Fruit fly (Drosophila melanogaster): ENCODE results near the gene CG14957.

The CG14957 gene

dm6 chr3L:3192333-3192894, 5.1 kb downstream of the CG14957 start, which contains the start of gene CG14965 (continued):
- TF ChIP-seq CG4360 (GFP tag; IDR thresholded peaks at IDR 0.05) (no peak), CG10321 (GFP tag; IDR thresholded peaks at IDR 0.05) (no peak), CG7987 (GFP tag; optimal IDR thresholded peaks at IDR 0.05) (no peak), amos (GFP tag; IDR thresholded peaks at IDR 0.05; ENCODE audit: partially characterized antibody) (peak; percentile 87), CG13123 (GFP tag; optimal IDR thresholded peaks at IDR 0.05) (no peak), CG43689 (GFP tag; IDR thresholded peaks at IDR 0.05) (no peak), CG2129 (GFP tag; IDR thresholded peaks at IDR 0.05; ENCODE audit: partially characterized antibody) (peak; percentile 86), CG34224 (GFP tag; IDR thresholded peaks at IDR 0.05; ENCODE audit: partially characterized antibody) (peak; percentile 84), Atf-2 (GFP tag; optimal IDR thresholded peaks at IDR 0.05) (no peak), Asciz (GFP tag; optimal IDR thresholded peaks at IDR 0.05) (no peak), lmd (GFP tag; IDR thresholded peaks at IDR 0.05) (no peak), row (GFP tag; IDR thresholded peaks at IDR 0.05) (peak; percentile 50; the same call in 2 of the 3 replicates), sens (GFP tag) (no peak), hbn (GFP tag; IDR thresholded peaks at IDR 0.05; ENCODE audit: partially characterized antibody) (peak; percentile 86), Hr3 (GFP tag; optimal IDR thresholded peaks at IDR 0.05) (no peak), Med (GFP tag) (peak; percentile 2), sqz (GFP tag; optimal IDR thresholded peaks at IDR 0.05) (no peak), ato (GFP tag; IDR thresholded peaks at IDR 0.05; ENCODE audit: partially characterized antibody) (peak; percentile 75), Rx (GFP tag; IDR thresholded peaks at IDR 0.05) (no peak), lbe (GFP tag; optimal IDR thresholded peaks at IDR 0.05) (no peak), Blimp-1 (GFP tag; optimal IDR thresholded peaks at IDR 0.05) (no peak), CG7963 (GFP tag; IDR thresholded peaks at IDR 0.05; ENCODE audit: partially characterized antibody) (peak; percentile 72), CG31388 (GFP tag; optimal IDR thresholded peaks at IDR 0.05) (no peak), CG9797 (GFP tag; optimal IDR thresholded peaks at IDR 0.05) (no peak), pzg (GFP tag; optimal IDR thresholded peaks at IDR 0.05) (peak; percentile 64), Nf-YB (GFP tag; optimal IDR thresholded peaks at IDR 0.05) (no peak), Doc3 (GFP tag; IDR thresholded peaks at IDR 0.05; ENCODE audit: partially characterized antibody) (peak; percentile 90), CG1602 (GFP tag; optimal IDR thresholded peaks at IDR 0.05) (no peak), CG6254 (GFP tag; optimal IDR thresholded peaks at IDR 0.05) (no peak), nerfin-2 (GFP tag; IDR thresholded peaks at IDR 0.05; ENCODE audit: partially characterized antibody) (peak; percentile 90), zfh1 (GFP tag; IDR thresholded peaks at IDR 0.05) (no peak), CG15479 (GFP tag; optimal IDR thresholded peaks at IDR 0.05) (peak; percentile 79), CG12659 (GFP tag; optimal IDR thresholded peaks at IDR 0.05) (no peak), tap (tag; optimal IDR thresholded peaks at IDR 0.05) (no peak), corto (GFP tag; optimal IDR thresholded peaks at IDR 0.05) (no peak), CG17385 (GFP tag; optimal IDR thresholded peaks at IDR 0.05) (no peak), mam (GFP tag; optimal IDR thresholded peaks at IDR 0.05) (peak; percentile 13), E2f2 (GFP tag; IDR thresholded peaks at IDR 0.05) (peak; percentile 42), Ssrp (tag; optimal IDR thresholded peaks at IDR 0.05) (no peak), CG17802 (tag; optimal IDR thresholded peaks at IDR 0.05) (no peak), Sry-δ (GFP tag; optimal IDR thresholded peaks at IDR 0.05) (peak; percentile 95), unc-4 (GFP tag; IDR thresholded peaks at IDR 0.05; ENCODE audit: partially characterized antibody) (peak; percentile 95), BtbVII (GFP tag; optimal IDR thresholded peaks at IDR 0.05) (no peak), lab (GFP tag; optimal IDR thresholded peaks at IDR 0.05) (no peak), CG34376 (GFP tag; optimal IDR thresholded peaks at IDR 0.05) (no peak), CG6791 (GFP tag; IDR thresholded peaks at IDR 0.05; ENCODE audit: partially characterized antibody) (peak; percentile 86), fd64A (GFP tag; optimal IDR thresholded peaks at IDR 0.05) (no peak), Opbp (GFP tag; IDR thresholded peaks at IDR 0.05; ENCODE audit: partially characterized antibody) (peak; percentile 82; the same call in 2 of the 3 replicates), CG14710 (tag; optimal IDR thresholded peaks at IDR 0.05) (no peak)

Measured in whole organism, embryonic.